Worm (Caenorhabditis elegans): ENCODE measurements around the gene fbxa-144.

DNA sequence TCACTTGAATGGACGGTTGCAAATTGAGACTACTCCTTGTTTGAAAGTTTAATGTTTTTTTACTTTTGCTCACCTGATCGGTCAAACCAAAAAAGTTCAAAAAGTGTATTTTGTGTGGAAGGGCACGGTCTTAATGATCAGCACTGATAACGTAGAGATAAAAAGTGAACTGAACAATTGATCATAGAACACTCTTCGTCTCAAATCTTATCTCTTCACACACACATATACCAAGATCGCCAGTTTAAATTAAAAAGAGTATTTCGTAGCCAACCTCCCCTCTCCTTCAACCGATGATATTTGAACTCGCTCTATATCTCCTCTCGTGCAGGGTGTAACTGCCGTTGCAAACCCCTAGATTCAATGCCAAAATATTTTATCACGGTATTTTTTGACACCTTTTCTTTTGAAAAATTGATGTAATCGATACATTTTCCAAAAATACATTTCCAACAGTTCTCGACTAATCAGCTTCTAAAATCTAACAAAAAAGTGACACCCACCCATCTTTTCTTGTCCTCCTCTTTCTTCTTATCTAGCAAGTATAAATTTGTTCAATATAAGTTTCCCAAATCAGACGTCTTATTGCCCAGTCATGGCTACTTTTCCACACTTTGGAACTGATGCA is 32.4 kb downstream of the fbxa-144 start, which contains the start of gene cth-1:
- no peak for TF ChIP-seq W03F9.2 (tag; optimal IDR thresholded peaks at IDR 0.05)
- no peak for TF ChIP-seq him-1 (tag; optimal IDR thresholded peaks at IDR 0.05)

Measured in whole organism, L4/young adult.